Worm (Caenorhabditis elegans) whole organism, late embryonic: ENCODE measurements around the gene C34F6.10.

Experiments
- Y22D7AL.16 ChIP-seq: sonication (generic microtip); optimal IDR thresholded peaks from 2 replicates; lab custom pipeline; 2016; ENCODE audit warnings: missing genetic modification characterization, missing compliant biosample characterization
- rnt-1 ChIP-seq: sonication (generic microtip); optimal IDR thresholded peaks from 2 replicates; lab custom pipeline; 2016; ENCODE audit warnings: missing genetic modification characterization, missing compliant biosample characterization
- tbx-2 ChIP-seq: sonication (generic microtip); optimal IDR thresholded peaks from 2 replicates; lab custom pipeline; 2016; ENCODE audit warnings: missing genetic modification characterization, missing compliant biosample characterization

- TF ChIP-seq tbx-2 (tag; lab: Kevin White, UChicago) (no peak), rnt-1 (tag; lab: Kevin White, UChicago) (no peak), Y22D7AL.16 (tag; lab: Kevin White, UChicago) (no peak)
Measured at ce11 chrX:11222597-11223218, 17.7 kb downstream of the C34F6.10 start, which contains the start of gene C34F6.9.
